Worm (Caenorhabditis elegans): ENCODE measurements around the gene mtr-4.

DNA sequence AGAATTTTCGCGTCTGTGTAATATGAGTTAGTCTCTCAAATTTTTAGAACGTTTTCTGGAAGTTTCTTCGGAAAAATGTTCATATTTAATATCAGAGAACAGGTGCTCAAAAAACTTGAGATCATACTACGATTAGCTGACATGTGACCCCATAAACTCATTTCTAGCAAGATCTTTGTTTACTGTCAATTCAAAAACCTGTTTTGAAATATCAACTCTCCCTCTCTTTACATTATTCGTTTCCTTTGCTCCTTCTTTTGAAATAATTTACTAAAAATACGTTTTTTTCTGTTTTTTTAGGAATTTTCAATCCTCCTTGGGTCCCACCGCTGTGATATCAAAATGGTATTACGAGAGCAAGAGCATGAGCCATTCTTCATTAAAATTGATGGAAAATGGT, 26.4 kb upstream of the mtr-4 start, which contains the start of gene fat-4:
- TF ChIP-seq ets-7 (tag; optimal IDR thresholded peaks at IDR 0.05), result no peak
- no peak for TF ChIP-seq ama-1 (optimal IDR thresholded peaks at IDR 0.05)
- TF ChIP-seq F13C5.2 (tag; optimal IDR thresholded peaks at IDR 0.05), result no peak
- no peak for TF ChIP-seq B0310.2 (tag; optimal IDR thresholded peaks at IDR 0.05)
- no peak for TF ChIP-seq ceh-13 (GFP tag; optimal IDR thresholded peaks at IDR 0.05)
